Worm (Caenorhabditis elegans): ENCODE measurements around the gene nspf-3.
"Not testable (repeated sequence)": the region's sequence is repeated elsewhere in the genome, so short reads cannot be mapped to it uniquely, and the experiment has no call there.

The nspf-3 gene

ce11 chrII:2698378-2698777, 8.4 kb upstream of the nspf-3 start, which contains the start of gene sri-62:
TSS of gene sri-62 (minus strand) at chrII:2698478.
- TF ChIP-seq cog-1 (tag; optimal IDR thresholded peaks at IDR 0.05) (no peak), klf-2 (GFP tag; conservative IDR thresholded peaks at IDR 0.05) (no peak), T22C8.4 (GFP tag; IDR thresholded peaks at IDR 0.05) (no peak), ztf-29 (GFP tag; IDR thresholded peaks at IDR 0.05) (no peak), med-1 (GFP tag; optimal IDR thresholded peaks at IDR 0.05; ENCODE audit: insufficient read depth) (no peak), tab-1 (GFP tag; IDR thresholded peaks at IDR 0.05) (no peak), ztf-23 (GFP tag; IDR thresholded peaks at IDR 0.05) (no peak), flt-1 (GFP tag; IDR thresholded peaks at IDR 0.05) (no peak)

- TF ChIP-seq flt-1 (GFP tag; IDR thresholded peaks at IDR 0.05) (no peak), T22C8.4 (GFP tag; IDR thresholded peaks at IDR 0.05) (no peak), med-1 (GFP tag; optimal IDR thresholded peaks at IDR 0.05; ENCODE audit: insufficient read depth) (no peak), klf-2 (GFP tag; conservative IDR thresholded peaks at IDR 0.05) (no peak), cog-1 (tag; optimal IDR thresholded peaks at IDR 0.05) (no peak), ztf-29 (GFP tag; IDR thresholded peaks at IDR 0.05) (no peak), tab-1 (GFP tag; IDR thresholded peaks at IDR 0.05) (no peak), ref-1 (GFP tag; conservative IDR thresholded peaks at IDR 0.05) (no peak), ztf-23 (GFP tag; IDR thresholded peaks at IDR 0.05) (no peak)
Measured at ce11 chrII:2695079-2695478, 5.1 kb upstream of the nspf-3 start.

- TF ChIP-seq klf-2 (GFP tag; conservative IDR thresholded peaks at IDR 0.05) (no peak), ref-1 (GFP tag; conservative IDR thresholded peaks at IDR 0.05) (no peak), ztf-29 (GFP tag; IDR thresholded peaks at IDR 0.05) (no peak), med-1 (GFP tag; optimal IDR thresholded peaks at IDR 0.05; ENCODE audit: insufficient read depth) (no peak), T22C8.4 (GFP tag; IDR thresholded peaks at IDR 0.05) (no peak), ztf-23 (GFP tag; IDR thresholded peaks at IDR 0.05) (no peak), cog-1 (tag; optimal IDR thresholded peaks at IDR 0.05) (no peak), flt-1 (GFP tag; IDR thresholded peaks at IDR 0.05) (no peak)
Measured at ce11 chrII:2692476-2692875, 2.5 kb upstream of the nspf-3 start, which contains the start of gene set-11. TSS of gene set-11 (minus strand) at chrII:2692576.

- TF ChIP-seq T22C8.4 (GFP tag; IDR thresholded peaks at IDR 0.05); klf-2 (GFP tag; conservative IDR thresholded peaks at IDR 0.05); med-1 (GFP tag; optimal IDR thresholded peaks at IDR 0.05; ENCODE audit: insufficient read depth): not testable (repeated sequence)
Measured at ce11 chrII:2688616-2689015, 1.4 kb downstream of the nspf-3 start, which contains the start of gene nspf-2. TSS of gene nspf-2 (plus strand) at chrII:2688916.

- TF ChIP-seq flt-1 (GFP tag; IDR thresholded peaks at IDR 0.05) (no peak), tab-1 (GFP tag; IDR thresholded peaks at IDR 0.05) (no peak), ztf-29 (GFP tag; IDR thresholded peaks at IDR 0.05) (no peak), ztf-23 (GFP tag; IDR thresholded peaks at IDR 0.05) (no peak), med-1 (GFP tag; optimal IDR thresholded peaks at IDR 0.05; ENCODE audit: insufficient read depth) (no peak), T22C8.4 (GFP tag; IDR thresholded peaks at IDR 0.05) (no peak), ref-1 (GFP tag; conservative IDR thresholded peaks at IDR 0.05) (no peak), klf-2 (GFP tag; conservative IDR thresholded peaks at IDR 0.05) (no peak), cog-1 (tag; optimal IDR thresholded peaks at IDR 0.05) (no peak)
Measured at ce11 chrII:2686985-2687675, 2.9 kb downstream of the nspf-3 start, which contains the start of the genes sup-9 and nspf-1. TSS of gene sup-9 (minus strand) at chrII:2687027. TSS of gene nspf-1 (plus strand) at chrII:2687625.

- TF ChIP-seq ztf-29 (GFP tag; IDR thresholded peaks at IDR 0.05) (no peak), ref-1 (GFP tag; conservative IDR thresholded peaks at IDR 0.05) (no peak), T22C8.4 (GFP tag; IDR thresholded peaks at IDR 0.05) (no peak), cog-1 (tag; optimal IDR thresholded peaks at IDR 0.05) (no peak), tab-1 (GFP tag; IDR thresholded peaks at IDR 0.05) (no peak), med-1 (GFP tag; optimal IDR thresholded peaks at IDR 0.05; ENCODE audit: insufficient read depth) (no peak), ztf-23 (GFP tag; IDR thresholded peaks at IDR 0.05) (no peak), klf-2 (GFP tag; conservative IDR thresholded peaks at IDR 0.05) (no peak), flt-1 (GFP tag; IDR thresholded peaks at IDR 0.05) (no peak)
Measured at ce11 chrII:2684783-2685182, 5.2 kb downstream of the nspf-3 start.

- TF ChIP-seq T22C8.4 (GFP tag; IDR thresholded peaks at IDR 0.05) (no peak), ref-1 (GFP tag; conservative IDR thresholded peaks at IDR 0.05) (no peak), ztf-29 (GFP tag; IDR thresholded peaks at IDR 0.05) (no peak), med-1 (GFP tag; optimal IDR thresholded peaks at IDR 0.05; ENCODE audit: insufficient read depth) (no peak), tab-1 (GFP tag; IDR thresholded peaks at IDR 0.05) (no peak), ztf-23 (GFP tag; IDR thresholded peaks at IDR 0.05) (no peak)
Measured at ce11 chrII:2684208-2684607, 5.8 kb downstream of the nspf-3 start, which contains the start of gene ceh-87. TSS of gene ceh-87 (minus strand) at chrII:2684308.

ce11 chrII:2681118-2681517, 8.9 kb downstream of the nspf-3 start, which contains the start of gene F34D6.1:
TSS of gene F34D6.1 (minus strand) at chrII:2681218.
- TF ChIP-seq klf-2 (GFP tag; conservative IDR thresholded peaks at IDR 0.05), result no peak
- no peak for TF ChIP-seq ref-1 (GFP tag; conservative IDR thresholded peaks at IDR 0.05)
- no peak for TF ChIP-seq T22C8.4 (GFP tag; IDR thresholded peaks at IDR 0.05)
- no peak for TF ChIP-seq ztf-29 (GFP tag; IDR thresholded peaks at IDR 0.05)
- no peak for TF ChIP-seq cog-1 (tag; optimal IDR thresholded peaks at IDR 0.05)
- TF ChIP-seq tab-1 (GFP tag; IDR thresholded peaks at IDR 0.05), result no peak
- no peak for TF ChIP-seq ztf-23 (GFP tag; IDR thresholded peaks at IDR 0.05)
- TF ChIP-seq med-1 (GFP tag; optimal IDR thresholded peaks at IDR 0.05; ENCODE audit: insufficient read depth), result no peak
- no peak for TF ChIP-seq flt-1 (GFP tag; IDR thresholded peaks at IDR 0.05)

- TF ChIP-seq cog-1 (tag; optimal IDR thresholded peaks at IDR 0.05) (no peak), ztf-29 (GFP tag; IDR thresholded peaks at IDR 0.05) (no peak), klf-2 (GFP tag; conservative IDR thresholded peaks at IDR 0.05) (no peak), med-1 (GFP tag; optimal IDR thresholded peaks at IDR 0.05; ENCODE audit: insufficient read depth) (no peak), T22C8.4 (GFP tag; IDR thresholded peaks at IDR 0.05) (no peak), flt-1 (GFP tag; IDR thresholded peaks at IDR 0.05) (no peak), tab-1 (GFP tag; IDR thresholded peaks at IDR 0.05) (no peak), ref-1 (GFP tag; conservative IDR thresholded peaks at IDR 0.05) (no peak), ztf-23 (GFP tag; IDR thresholded peaks at IDR 0.05) (no peak)
Measured at ce11 chrII:2677534-2678168, 12.3 kb downstream of the nspf-3 start, which contains the start of gene F22E5.17. TSS of gene F22E5.17 (plus strand) at chrII:2678041.

Data from whole organism, midembryonic.